Worm (Caenorhabditis elegans): ENCODE measurements around the gene T14B4.3.

Gene T14B4.3

ce11 chrII:6746404-6746803 lies 11.7 kb downstream of the T14B4.3 start, which contains the start of gene F41G3.5:
TSS of gene F41G3.5 (plus strand) at chrII:6746704.
- TF ChIP-seq tbx-9 (tag; optimal IDR thresholded peaks at IDR 0.05; ENCODE audit: borderline replicate concordance) (no peak), D2030.7 (GFP tag; IDR thresholded peaks at IDR 0.05) (no peak), rec-8 (tag; optimal IDR thresholded peaks at IDR 0.05) (no peak), B0261.1 (tag; optimal IDR thresholded peaks at IDR 0.05) (no peak), sptf-2 (GFP tag; optimal IDR thresholded peaks at IDR 0.05) (no peak), unc-62 (GFP tag; optimal IDR thresholded peaks at IDR 0.05) (no peak), snpc-4 (GFP tag; optimal IDR thresholded peaks at IDR 0.05) (no peak), snpc-4 (tag; optimal IDR thresholded peaks at IDR 0.05) (no peak), rcor-1 (GFP tag; IDR thresholded peaks at IDR 0.05) (no peak), ceh-27 (GFP tag; optimal IDR thresholded peaks at IDR 0.05) (no peak), T07F8.4 (tag; optimal IDR thresholded peaks at IDR 0.05) (no peak), zfh-2 (GFP tag; conservative IDR thresholded peaks at IDR 0.05) (no peak)

- TF ChIP-seq ztf-3 (GFP tag; optimal IDR thresholded peaks at IDR 0.05) (no peak), Y53F4B.3 (GFP tag; IDR thresholded peaks at IDR 0.05) (no peak), nfya-1 (tag; optimal IDR thresholded peaks at IDR 0.05; ENCODE audit: borderline replicate concordance, insufficient read depth) (no peak), ceh-91 (GFP tag; IDR thresholded peaks at IDR 0.05) (no peak), F33H1.4 (GFP tag; IDR thresholded peaks at IDR 0.05) (no peak), sea-2 (GFP tag; IDR thresholded peaks at IDR 0.05) (no peak), F57C9.4 (tag; optimal IDR thresholded peaks at IDR 0.05) (no peak), F22D6.2 (tag; optimal IDR thresholded peaks at IDR 0.05) (no peak), T07F8.4 (tag; optimal IDR thresholded peaks at IDR 0.05) (no peak), tlf-1 (GFP tag; optimal IDR thresholded peaks at IDR 0.05) (no peak), tbx-9 (tag; optimal IDR thresholded peaks at IDR 0.05; ENCODE audit: borderline replicate concordance) (no peak), ets-4 (GFP tag; optimal IDR thresholded peaks at IDR 0.05) (no peak), cebp-1 (GFP tag; IDR thresholded peaks at IDR 0.05) (no peak), cebp-1 (tag; optimal IDR thresholded peaks at IDR 0.05) (no peak), ceh-40 (GFP tag; IDR thresholded peaks at IDR 0.05) (no peak), ceh-58 (GFP tag; IDR thresholded peaks at IDR 0.05) (no peak), repo-1 (tag; optimal IDR thresholded peaks at IDR 0.05) (no peak), nhr-90 (tag; optimal IDR thresholded peaks at IDR 0.05) (no peak), ztf-25 (GFP tag; IDR thresholded peaks at IDR 0.05) (no peak)
These were observed 14.7 kb downstream of the T14B4.3 start, which contains the start of gene F41G3.10 for ce11 chrII:6749422-6749821. TSS of gene F41G3.10 (minus strand) at chrII:6749522.

DNA sequence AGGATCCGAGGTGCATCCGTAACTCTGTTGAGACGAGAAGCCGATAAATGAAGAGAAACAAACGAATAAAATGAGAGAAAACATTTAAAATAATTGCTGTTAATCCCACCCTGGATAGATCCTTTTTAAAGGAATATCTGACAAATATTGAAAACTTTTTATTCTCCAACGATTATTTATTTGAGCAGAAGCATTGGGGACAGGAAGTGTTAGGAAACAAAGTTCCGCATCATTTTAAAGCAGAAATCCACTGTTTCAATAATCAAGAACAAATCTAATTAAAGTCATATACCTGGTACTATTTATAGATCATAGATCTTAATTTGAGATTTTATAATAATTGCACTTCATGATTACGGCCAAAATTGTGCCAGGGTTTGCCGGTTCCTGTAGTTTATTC lies 16.2 kb downstream of the T14B4.3 start, which contains the start of gene F41G3.20:
Gene F41G3.20 (minus strand): TSS at position 101 of the 400 bp plus-strand sequence.
- no peak for TF ChIP-seq tbp1 (GFP tag; optimal IDR thresholded peaks at IDR 0.05)
- no peak for TF ChIP-seq madf-8 (GFP tag; conservative IDR thresholded peaks at IDR 0.05)
- TF ChIP-seq athp-1 (tag; optimal IDR thresholded peaks at IDR 0.05), result no peak
- no peak for TF ChIP-seq lsl-1 (GFP tag; optimal IDR thresholded peaks at IDR 0.05)
- no peak for TF ChIP-seq let-607 (tag; optimal IDR thresholded peaks at IDR 0.05)
- TF ChIP-seq hsf-1 (GFP tag; IDR thresholded peaks at IDR 0.05), result no peak
- no peak for TF ChIP-seq F57A8.1 (GFP tag; optimal IDR thresholded peaks at IDR 0.05)
- no peak for TF ChIP-seq T26A5.8 (tag; optimal IDR thresholded peaks at IDR 0.05)
- TF ChIP-seq ceh-27 (GFP tag; optimal IDR thresholded peaks at IDR 0.05), result no peak
- no peak for TF ChIP-seq lin-35 (GFP tag; optimal IDR thresholded peaks at IDR 0.05)
- TF ChIP-seq cebp-2 (GFP tag; IDR thresholded peaks at IDR 0.05), result no peak
- no peak for TF ChIP-seq sdz-38 (tag; optimal IDR thresholded peaks at IDR 0.05)
- no peak for TF ChIP-seq Y53G8AR.9 (GFP tag; conservative IDR thresholded peaks at IDR 0.05)
- no peak for TF ChIP-seq egl-44 (GFP tag; IDR thresholded peaks at IDR 0.05)
- TF ChIP-seq hrde-1 (tag; optimal IDR thresholded peaks at IDR 0.05; ENCODE audit: borderline replicate concordance), result no peak
- no peak for TF ChIP-seq ceh-91 (GFP tag; IDR thresholded peaks at IDR 0.05)
- TF ChIP-seq akir-1 (GFP tag; optimal IDR thresholded peaks at IDR 0.05), result no peak
- TF ChIP-seq zim-3 (tag; optimal IDR thresholded peaks at IDR 0.05), result no peak

Data from whole organism, young adult.